Worm (Caenorhabditis elegans): ENCODE results near the gene gmeb-3.

DNA sequence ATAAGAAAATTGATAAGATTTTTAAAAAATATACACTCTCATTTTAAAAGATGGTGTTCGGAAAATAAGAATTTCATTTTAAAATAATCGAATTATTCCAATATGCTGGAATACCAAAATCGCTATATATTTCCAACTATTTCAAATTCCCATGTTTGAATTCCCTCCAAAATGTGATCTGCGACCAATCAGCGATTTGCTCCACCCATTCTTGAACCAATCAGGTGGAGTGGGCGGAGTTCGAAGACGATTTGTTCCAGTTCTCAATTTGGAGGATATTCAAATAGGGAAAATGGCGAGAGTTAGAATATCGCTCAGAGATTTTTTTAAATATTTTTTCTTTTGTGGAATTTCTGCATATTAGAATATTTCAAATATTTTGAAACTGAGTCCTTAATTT, 22.6 kb downstream of the gmeb-3 start:
- TF ChIP-seq nhr-12 (tag; optimal IDR thresholded peaks at IDR 0.05) (no peak), nhr-237 (tag; optimal IDR thresholded peaks at IDR 0.05) (no peak), ZK546.5 (tag; optimal IDR thresholded peaks at IDR 0.05) (no peak), snpc-4 (tag; optimal IDR thresholded peaks at IDR 0.05) (no peak), elt-1 (tag; optimal IDR thresholded peaks at IDR 0.05) (no peak), nhr-11 (tag; optimal IDR thresholded peaks at IDR 0.05) (no peak), ama-1 (optimal IDR thresholded peaks at IDR 0.05) (no peak), fos-1 (tag; optimal IDR thresholded peaks at IDR 0.05) (no peak), nhr-25 (tag; optimal IDR thresholded peaks at IDR 0.05) (no peak), ceh-82 (tag; optimal IDR thresholded peaks at IDR 0.05) (no peak), peb-1 (tag; optimal IDR thresholded peaks at IDR 0.05) (no peak), lsy-2 (tag; optimal IDR thresholded peaks at IDR 0.05) (no peak), unc-39 (tag; optimal IDR thresholded peaks at IDR 0.05) (no peak), mab-5 (tag; optimal IDR thresholded peaks at IDR 0.05) (no peak)

Measured in whole organism, L2 larva.